Worm (Caenorhabditis elegans): ENCODE results near the gene unc-52.

- no peak for TF ChIP-seq fkh-10 (GFP tag; optimal IDR thresholded peaks at IDR 0.05)
- TF ChIP-seq lin-39 (tag; optimal IDR thresholded peaks at IDR 0.05), result no peak
- TF ChIP-seq ZK546.5 (tag; optimal IDR thresholded peaks at IDR 0.05), result no peak
- TF ChIP-seq R02D3.7 (tag; optimal IDR thresholded peaks at IDR 0.05), result no peak
- TF ChIP-seq elt-3 (tag; optimal IDR thresholded peaks at IDR 0.05), result no peak
- TF ChIP-seq ztf-11 (tag; optimal IDR thresholded peaks at IDR 0.05), result no peak
Observed at ce11 chrII:14683646-14684045, 610 bp downstream of the unc-52 start.

Data from whole organism, L3 larva.